Worm (Caenorhabditis elegans): ENCODE measurements around the gene W05E10.1.

W05E10.1 gene

ce11 chrV:11686877-11687276 is 4.6 kb downstream of the W05E10.1 start, which contains the start of gene W05E10.2:
Gene W05E10.2, plus strand, starts transcription at chrV:11687177.
- TF ChIP-seq unc-3 (GFP tag; conservative IDR thresholded peaks at IDR 0.05) (no peak), unc-3 (tag; optimal IDR thresholded peaks at IDR 0.05) (no peak), unc-42 (tag; optimal IDR thresholded peaks at IDR 0.05) (peak; percentile 8)

- no peak for TF ChIP-seq lin-11 (tag; optimal IDR thresholded peaks at IDR 0.05)
- TF ChIP-seq C08G9.2 (tag; optimal IDR thresholded peaks at IDR 0.05): no peak
- TF ChIP-seq zip-5 (tag; optimal IDR thresholded peaks at IDR 0.05): no peak
- TF ChIP-seq T23F11.4 (GFP tag; optimal IDR thresholded peaks at IDR 0.05): no peak
- no peak for TF ChIP-seq gmeb-2 (tag; optimal IDR thresholded peaks at IDR 0.05)
- no peak for TF ChIP-seq sox-4 (tag; optimal IDR thresholded peaks at IDR 0.05)
- no peak for TF ChIP-seq ceh-45 (GFP tag; IDR thresholded peaks at IDR 0.05)
- no peak for TF ChIP-seq hlh-6 (tag; optimal IDR thresholded peaks at IDR 0.05)
- no peak for TF ChIP-seq nhr-11 (tag; optimal IDR thresholded peaks at IDR 0.05)
- no peak for TF ChIP-seq ceh-48 (tag; optimal IDR thresholded peaks at IDR 0.05)
- TF ChIP-seq ets-4 (tag; optimal IDR thresholded peaks at IDR 0.05): no peak
- no peak for TF ChIP-seq ceh-18 (tag; optimal IDR thresholded peaks at IDR 0.05)
- no peak for TF ChIP-seq nfya-1 (tag; optimal IDR thresholded peaks at IDR 0.05)
Measured at ce11 chrV:11682858-11683257, 8.6 kb downstream of the W05E10.1 start.

ce11 chrV:11680519-11681203 is 10.8 kb downstream of the W05E10.1 start:
- TF ChIP-seq hlh-6 (tag; optimal IDR thresholded peaks at IDR 0.05) (no peak), tbx-2 (tag; optimal IDR thresholded peaks at IDR 0.05) (no peak), T23F11.4 (GFP tag; optimal IDR thresholded peaks at IDR 0.05) (no peak), rnt-1 (tag; optimal IDR thresholded peaks at IDR 0.05) (peak; percentile 11), ceh-19 (GFP tag; optimal IDR thresholded peaks at IDR 0.05) (no peak), unc-55 (GFP tag; optimal IDR thresholded peaks at IDR 0.05) (peak; percentile 36)

DNA sequence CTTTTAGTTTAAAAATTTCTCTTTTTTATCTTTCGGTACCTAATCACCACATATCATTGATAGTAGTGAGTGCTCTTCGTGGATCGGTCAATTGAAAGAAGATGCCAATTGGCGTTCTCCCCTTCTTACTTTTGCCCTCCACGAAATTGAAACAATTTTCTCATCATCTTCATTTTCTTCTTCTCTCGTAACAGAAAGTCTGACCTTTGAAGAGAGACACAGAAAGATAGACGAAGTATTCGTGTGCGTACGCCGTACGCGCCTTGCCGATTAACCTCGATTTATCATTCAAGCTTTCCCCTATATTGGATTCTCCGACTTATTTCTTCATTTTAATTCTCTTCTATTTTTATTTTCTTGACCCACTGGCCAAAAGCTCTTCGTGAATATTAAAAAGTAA is 14.0 kb downstream of the W05E10.1 start:
- TF ChIP-seq unc-55 (GFP tag; optimal IDR thresholded peaks at IDR 0.05) (peak; percentile 24), pat-9 (tag; optimal IDR thresholded peaks at IDR 0.05) (no peak), fkh-10 (GFP tag; optimal IDR thresholded peaks at IDR 0.05) (no peak), npax-4 (tag; optimal IDR thresholded peaks at IDR 0.05) (no peak), ceh-14 (tag; optimal IDR thresholded peaks at IDR 0.05) (no peak)

DNA sequence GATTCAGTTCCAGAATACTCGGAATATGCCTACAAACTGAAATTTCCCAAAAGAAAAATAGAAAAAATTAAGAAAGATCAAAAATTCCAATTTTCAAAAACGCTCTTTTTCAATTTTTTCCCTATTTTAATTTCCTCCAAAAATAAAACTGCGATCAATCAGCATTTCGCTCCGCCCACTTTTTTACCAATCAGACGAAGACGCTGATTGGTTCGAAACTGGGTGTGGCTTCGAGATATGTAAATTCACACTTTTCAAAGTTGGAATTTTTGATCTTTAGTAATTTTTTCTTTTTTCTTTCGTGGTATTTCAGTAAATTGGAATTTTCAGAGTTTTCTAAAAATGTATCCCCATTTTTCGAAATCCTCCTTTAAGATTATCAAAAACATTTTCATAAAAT is 14.5 kb downstream of the W05E10.1 start:
- TF ChIP-seq sdc-2 (tag; optimal IDR thresholded peaks at IDR 0.05) (no peak), nfya-1 (tag; optimal IDR thresholded peaks at IDR 0.05) (peak; percentile 61)

ce11 chrV:11676498-11676897 is 15.0 kb downstream of the W05E10.1 start:
- TF ChIP-seq zip-5 (tag; optimal IDR thresholded peaks at IDR 0.05): no peak
- no peak for TF ChIP-seq tbx-7 (tag; optimal IDR thresholded peaks at IDR 0.05)
- no peak for TF ChIP-seq fkh-6 (tag; optimal IDR thresholded peaks at IDR 0.05)
- no peak for TF ChIP-seq hlh-8 (tag; optimal IDR thresholded peaks at IDR 0.05)
- TF ChIP-seq ceh-48 (tag; optimal IDR thresholded peaks at IDR 0.05): no peak
- TF ChIP-seq nhr-232 (tag; optimal IDR thresholded peaks at IDR 0.05): no peak
- no peak for TF ChIP-seq C08G9.2 (tag; optimal IDR thresholded peaks at IDR 0.05)
- TF ChIP-seq K09A11.1 (tag; optimal IDR thresholded peaks at IDR 0.05; ENCODE audit: insufficient read depth): no peak
- no peak for TF ChIP-seq T23F11.4 (GFP tag; optimal IDR thresholded peaks at IDR 0.05)

DNA sequence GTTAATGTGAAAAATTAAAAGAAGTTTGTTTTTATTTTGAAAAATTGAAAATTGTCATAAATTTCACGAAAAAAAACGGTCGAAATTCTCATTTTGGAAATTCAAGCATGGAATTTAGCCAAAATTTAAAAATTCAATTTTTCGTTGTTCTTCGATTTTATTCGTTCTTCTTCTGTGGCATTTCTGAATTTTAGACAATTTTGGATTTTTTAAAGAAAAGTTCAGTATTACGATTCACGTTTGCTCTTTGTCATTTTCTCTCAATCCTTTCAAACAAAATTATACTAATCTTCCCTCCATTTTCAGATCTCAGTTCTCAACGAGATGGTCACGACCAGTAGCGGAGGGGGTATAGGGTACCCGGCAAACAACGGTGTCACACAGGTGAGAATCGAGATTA is 15.9 kb downstream of the W05E10.1 start, which contains the start of gene ape-1:
TSS of gene ape-1 (plus strand) at position 301 of the 400 bp plus-strand sequence.
- no peak for TF ChIP-seq zip-5 (tag; optimal IDR thresholded peaks at IDR 0.05)
- TF ChIP-seq ceh-19 (GFP tag; optimal IDR thresholded peaks at IDR 0.05): no peak
- no peak for TF ChIP-seq pag-3 (tag; optimal IDR thresholded peaks at IDR 0.05; ENCODE audit: borderline replicate concordance)
- TF ChIP-seq sox-2 (GFP tag; IDR thresholded peaks at IDR 0.05): no peak
- no peak for TF ChIP-seq unc-86 (tag; optimal IDR thresholded peaks at IDR 0.05)
- no peak for TF ChIP-seq npax-4 (tag; optimal IDR thresholded peaks at IDR 0.05)
- TF ChIP-seq T23F11.4 (GFP tag; optimal IDR thresholded peaks at IDR 0.05): no peak
- TF ChIP-seq pqm-1 (tag; optimal IDR thresholded peaks at IDR 0.05): no peak
- TF ChIP-seq unc-55 (GFP tag; optimal IDR thresholded peaks at IDR 0.05): no peak
- TF ChIP-seq elt-2 (tag; optimal IDR thresholded peaks at IDR 0.05): no peak
- no peak for TF ChIP-seq C08G9.2 (tag; optimal IDR thresholded peaks at IDR 0.05)
- no peak for TF ChIP-seq ahr-1 (tag; optimal IDR thresholded peaks at IDR 0.05)
- TF ChIP-seq ceh-14 (tag; optimal IDR thresholded peaks at IDR 0.05): no peak
- no peak for TF ChIP-seq ceh-18 (tag; optimal IDR thresholded peaks at IDR 0.05)
- no peak for TF ChIP-seq ceh-24 (tag; optimal IDR thresholded peaks at IDR 0.05)
- TF ChIP-seq ama-1 (optimal IDR thresholded peaks at IDR 0.05): no peak

Data from whole organism, late embryonic.